Worm (Caenorhabditis elegans): Measurements from ENCODE around the gene Y56A3A.16.

Gene Y56A3A.16

ce11 chrIII:11931960-11932359 is 17.8 kb upstream of the Y56A3A.16 start:
- TF ChIP-seq elt-2 (tag; optimal IDR thresholded peaks at IDR 0.05) (no peak), lsy-12 (tag; optimal IDR thresholded peaks at IDR 0.05) (no peak), eor-1 (tag; optimal IDR thresholded peaks at IDR 0.05) (no peak), elt-1 (tag; optimal IDR thresholded peaks at IDR 0.05) (no peak), fkh-2 (tag; optimal IDR thresholded peaks at IDR 0.05) (no peak), ceh-28 (tag; optimal IDR thresholded peaks at IDR 0.05) (no peak), nhr-12 (tag; optimal IDR thresholded peaks at IDR 0.05) (no peak), nhr-28 (tag; optimal IDR thresholded peaks at IDR 0.05) (no peak), sea-2 (GFP tag; optimal IDR thresholded peaks at IDR 0.05) (no peak), pha-4 (tag; optimal IDR thresholded peaks at IDR 0.05) (no peak), pqm-1 (tag; optimal IDR thresholded peaks at IDR 0.05) (no peak), nhr-11 (tag; optimal IDR thresholded peaks at IDR 0.05) (no peak), nhr-77 (tag; optimal IDR thresholded peaks at IDR 0.05) (no peak), ceh-82 (tag; optimal IDR thresholded peaks at IDR 0.05) (no peak), daf-12 (tag; optimal IDR thresholded peaks at IDR 0.05) (no peak), unc-39 (tag; optimal IDR thresholded peaks at IDR 0.05) (no peak), elt-3 (tag; optimal IDR thresholded peaks at IDR 0.05) (no peak), hmg-11 (tag; optimal IDR thresholded peaks at IDR 0.05) (no peak)

- TF ChIP-seq nfya-1 (tag; optimal IDR thresholded peaks at IDR 0.05; ENCODE audit: insufficient read depth) = no peak
- TF ChIP-seq R02D3.7 (tag; optimal IDR thresholded peaks at IDR 0.05) = no peak
- TF ChIP-seq ceh-16 (tag; optimal IDR thresholded peaks at IDR 0.05) = no peak
- TF ChIP-seq hmg-11 (tag; optimal IDR thresholded peaks at IDR 0.05) = no peak
- TF ChIP-seq pha-4 (tag; optimal IDR thresholded peaks at IDR 0.05) = no peak
- no peak for TF ChIP-seq jun-1 (tag; optimal IDR thresholded peaks at IDR 0.05)
- no peak for TF ChIP-seq eor-1 (tag; optimal IDR thresholded peaks at IDR 0.05)
- TF ChIP-seq unc-62 (GFP tag; optimal IDR thresholded peaks at IDR 0.05) = no peak
Observed at ce11 chrIII:11930899-11931298, 16.8 kb upstream of the Y56A3A.16 start.

- TF ChIP-seq unc-62 (GFP tag; optimal IDR thresholded peaks at IDR 0.05) = no peak
- no peak for TF ChIP-seq elt-3 (tag; optimal IDR thresholded peaks at IDR 0.05)
- TF ChIP-seq unc-39 (tag; optimal IDR thresholded peaks at IDR 0.05) = no peak
- no peak for TF ChIP-seq egl-27 (tag; optimal IDR thresholded peaks at IDR 0.05)
- no peak for TF ChIP-seq ceh-9 (tag; optimal IDR thresholded peaks at IDR 0.05)
- TF ChIP-seq elt-1 (tag; optimal IDR thresholded peaks at IDR 0.05) = no peak
- TF ChIP-seq mdl-1 (tag; optimal IDR thresholded peaks at IDR 0.05) = no peak
- no peak for TF ChIP-seq R02D3.7 (tag; optimal IDR thresholded peaks at IDR 0.05)
- TF ChIP-seq lin-39 (tag; optimal IDR thresholded peaks at IDR 0.05) = no peak
- no peak for TF ChIP-seq nhr-25 (tag; optimal IDR thresholded peaks at IDR 0.05)
- no peak for TF ChIP-seq tbx-2 (tag; optimal IDR thresholded peaks at IDR 0.05)
- TF ChIP-seq lsy-12 (tag; optimal IDR thresholded peaks at IDR 0.05) = no peak
- TF ChIP-seq ZK546.5 (tag; optimal IDR thresholded peaks at IDR 0.05) = no peak
- TF ChIP-seq lin-15B (tag; optimal IDR thresholded peaks at IDR 0.05) = no peak
- no peak for TF ChIP-seq nfya-1 (tag; optimal IDR thresholded peaks at IDR 0.05; ENCODE audit: insufficient read depth)
- no peak for TF ChIP-seq nhr-67 (tag; optimal IDR thresholded peaks at IDR 0.05)
Observed at ce11 chrIII:11923586-11923985, 9.5 kb upstream of the Y56A3A.16 start, which contains the start of gene nft-1. TSS of gene nft-1 (plus strand) at chrIII:11923886.

ce11 chrIII:11921658-11922098 is 7.6 kb upstream of the Y56A3A.16 start, which contains the start of gene Y56A3A.22:
TSS of gene Y56A3A.22 (plus strand) at chrIII:11921692.
- peak; percentile 92 for TF ChIP-seq ama-1 (optimal IDR thresholded peaks at IDR 0.05)
- TF ChIP-seq lsy-12 (tag; optimal IDR thresholded peaks at IDR 0.05) = peak; percentile 57
- TF ChIP-seq elt-2 (tag; optimal IDR thresholded peaks at IDR 0.05) = peak; percentile 21
- no peak for TF ChIP-seq nhr-12 (tag; optimal IDR thresholded peaks at IDR 0.05)
- peak in 1 of 3 experiments; percentile 25 for TF ChIP-seq elt-3 (tag; optimal IDR thresholded peaks at IDR 0.05)
- TF ChIP-seq nfya-1 (tag; optimal IDR thresholded peaks at IDR 0.05; ENCODE audit: insufficient read depth) = peak; percentile 36
- TF ChIP-seq nhr-43 (tag; optimal IDR thresholded peaks at IDR 0.05; ENCODE audit: poor library complexity, severe bottlenecking) = peak; percentile 33
- TF ChIP-seq egl-5 (tag; optimal IDR thresholded peaks at IDR 0.05) = no peak
